Worm (Caenorhabditis elegans) whole organism, L4/young adult: Measurements from ENCODE around the gene C09H5.7.

ENCODE experiments used
- W03F9.2 ChIP-seq: fragments of 150-350 bp; optimal IDR thresholded peaks from 2 replicates; lab custom pipeline; 2014; ENCODE audit warnings: missing biosample characterization, missing genetic modification characterization
- dao-5 ChIP-seq: sonication (generic microtip); optimal IDR thresholded peaks from 2 replicates; lab custom pipeline; 2016; ENCODE audit warnings: missing genotype, missing genetic modification characterization, moderate library complexity, missing compliant biosample characterization
- him-1 ChIP-seq: sonication (generic microtip); optimal IDR thresholded peaks from 2 replicates; lab custom pipeline; 2016; ENCODE audit warnings: missing genotype, missing genetic modification reagents, missing genetic modification characterization, missing compliant biosample characterization

DNA sequence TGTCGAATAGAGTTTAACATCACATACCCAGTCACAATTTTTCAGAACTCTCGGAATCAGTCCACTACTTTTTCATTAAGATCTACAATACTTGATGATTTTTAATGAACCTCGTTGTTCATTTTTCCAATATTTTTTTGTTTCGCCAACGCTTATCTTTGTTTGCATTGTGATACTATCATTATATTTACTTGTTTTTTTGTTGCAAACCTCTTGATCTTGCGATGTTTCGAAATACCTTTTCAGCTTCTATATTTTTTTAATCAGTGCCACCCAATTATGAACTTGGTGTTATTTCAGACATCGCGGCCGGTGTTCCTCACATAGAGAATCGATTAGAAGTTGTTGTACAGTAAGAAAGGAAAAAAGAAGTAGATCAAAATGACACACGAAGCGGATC, 23.6 kb upstream of the C09H5.7 start, which contains the start of gene myo-5:
- TF ChIP-seq dao-5 (tag; lab: Kevin White, UChicago) (no peak), W03F9.2 (no peak), him-1 (tag; lab: Kevin White, UChicago) (no peak)
